Worm (Caenorhabditis elegans): ENCODE data around the gene col-167.

Gene col-167

ce11 chrX:6373348-6373747, 50.1 kb downstream of the col-167 start, which contains the start of gene C03B1.17:
Gene C03B1.17 (plus strand): TSS chrX:6373648.
- no peak for TF ChIP-seq nhr-21 (tag; optimal IDR thresholded peaks at IDR 0.05)
- no peak for TF ChIP-seq Y55F3AM.14 (GFP tag; optimal IDR thresholded peaks at IDR 0.05)
- TF ChIP-seq snpc-4 (tag; optimal IDR thresholded peaks at IDR 0.05): no peak
- no peak for TF ChIP-seq alr-1 (tag; optimal IDR thresholded peaks at IDR 0.05)
